Fruit fly (Drosophila melanogaster) whole organism, embryonic: ENCODE measurements around the gene CG17127.

Experiments used
- Antp ChIP-seq: fragments of 200-800 bp; sonication (Bioruptor generic); optimal IDR thresholded peaks from 3 replicates; lab custom pipeline; 2016; ENCODE audit warnings: missing biosample characterization, missing genetic modification characterization
- CG10979 ChIP-seq: fragments of 200-800 bp; sonication (Bioruptor generic); optimal IDR thresholded peaks from 2 replicates; lab custom pipeline; 2018; ENCODE audit warnings: missing biosample characterization, mild to moderate bottlenecking, missing genetic modification characterization, moderate library complexity
- CG11504 ChIP-seq: fragments of 200-800 bp; sonication (Bioruptor generic); optimal IDR thresholded peaks from 3 replicates; lab custom pipeline; 2019; ENCODE audit warnings: missing biosample characterization, mild to moderate bottlenecking, missing genetic modification characterization, moderate library complexity
- CG11696 ChIP-seq: fragments of 200-800 bp; sonication (Bioruptor generic); IDR thresholded peaks from 2 replicates; pipeline ENCODE4 v1.3.6; 2022; ENCODE audit warnings: missing biosample characterization, missing genetic modification characterization
- CG14441 ChIP-seq: fragments of 200-800 bp; sonication (Bioruptor generic); IDR thresholded peaks from 2 replicates; pipeline ENCODE4 v1.3.6; 2022; ENCODE audit warnings: missing biosample characterization, missing genetic modification characterization
- CG14860 ChIP-seq: fragments of 200-800 bp; sonication (Bioruptor generic); IDR thresholded peaks from 3 replicates; pipeline ENCODE4 v1.3.6; 2022; ENCODE audit warnings: missing biosample characterization, missing genetic modification characterization; ENCODE audit not compliant: partially characterized antibody
- CG14965 ChIP-seq: fragments of 200-800 bp; sonication (Bioruptor generic); optimal IDR thresholded peaks from 2 replicates; lab custom pipeline; 2016; ENCODE audit warnings: missing biosample characterization, missing genetic modification characterization, borderline replicate concordance
- CG2875 ChIP-seq: fragments of 200-800 bp; sonication (Bioruptor generic); optimal IDR thresholded peaks from 2 replicates; lab custom pipeline; 2017; ENCODE audit warnings: missing biosample characterization, mild to moderate bottlenecking, missing genetic modification characterization, missing genetic modification reagents
- CG32772 ChIP-seq: fragments of 200-800 bp; sonication (Bioruptor generic); IDR thresholded peaks from 2 replicates; pipeline ENCODE4 v1.3.6; 2022; ENCODE audit warnings: missing biosample characterization, missing genetic modification characterization
- CG33213 ChIP-seq: fragments of 200-800 bp; sonication (Bioruptor generic); optimal IDR thresholded peaks from 3 replicates; lab custom pipeline; 2016; ENCODE audit warnings: missing biosample characterization, missing genetic modification characterization
- CG3995 ChIP-seq: fragments of 200-800 bp; sonication (Bioruptor generic); optimal IDR thresholded peaks from 3 replicates; lab custom pipeline; 2016; ENCODE audit warnings: missing biosample characterization, missing genetic modification characterization
- CG4360 ChIP-seq: fragments of 200-800 bp; sonication (Bioruptor generic); IDR thresholded peaks from 2 replicates; pipeline ENCODE4 v1.3.6; 2022; ENCODE audit warnings: missing biosample characterization, missing genetic modification characterization
- CG43689 ChIP-seq: fragments of 200-800 bp; sonication (Bioruptor generic); IDR thresholded peaks from 2 replicates; pipeline ENCODE4 v1.3.6; 2022; ENCODE audit warnings: missing biosample characterization, missing genetic modification characterization
- CG4730 ChIP-seq: fragments of 200-800 bp; sonication (Bioruptor generic); IDR thresholded peaks from 2 replicates; pipeline ENCODE4 v1.3.6; 2022; ENCODE audit warnings: missing biosample characterization, missing genetic modification characterization
- CG5245 ChIP-seq: fragments of 200-800 bp; sonication (Bioruptor generic); optimal IDR thresholded peaks from 3 replicates; lab custom pipeline; 2016; ENCODE audit warnings: missing biosample characterization, missing genetic modification characterization
- CG6689 ChIP-seq: fragments of 200-800 bp; sonication (Bioruptor generic); IDR thresholded peaks from 2 replicates; pipeline ENCODE4 v1.3.6; 2022; ENCODE audit warnings: missing biosample characterization, missing genetic modification characterization
- CG6813 ChIP-seq: fragments of 200-800 bp; sonication (Bioruptor generic); optimal IDR thresholded peaks from 2 replicates; lab custom pipeline; 2017; ENCODE audit warnings: missing biosample characterization, missing genetic modification characterization, mild to moderate bottlenecking, moderate library complexity, missing genetic modification reagents
- CG7556 ChIP-seq: fragments of 200-800 bp; sonication (Bioruptor generic); optimal IDR thresholded peaks from 2 replicates; lab custom pipeline; 2017; ENCODE audit warnings: missing biosample characterization, mild to moderate bottlenecking, missing genetic modification characterization
- CG7963 ChIP-seq: fragments of 200-800 bp; sonication (Bioruptor generic); IDR thresholded peaks from 3 replicates; pipeline ENCODE4 v1.3.6; 2022; ENCODE audit warnings: missing biosample characterization, missing genetic modification characterization; ENCODE audit not compliant: partially characterized antibody
- CkIIα-i1 ChIP-seq: fragments of 200-800 bp; sonication (Bioruptor generic); IDR thresholded peaks from 2 replicates; pipeline ENCODE4 v1.3.6; 2022; ENCODE audit warnings: missing biosample characterization, missing genetic modification characterization
- D19A ChIP-seq: fragments of 200-800 bp; optimal IDR thresholded peaks from 3 replicates; lab custom pipeline; 2019; ENCODE audit warnings: missing biosample characterization, mild to moderate bottlenecking, missing genetic modification characterization, moderate library complexity
- Dfd ChIP-seq, 2 experiments: fragments of >200 bp; optimal IDR thresholded peaks; 2 replicates each; lab custom pipeline; 2017; ENCODE audit warnings: missing biosample characterization in 2 of 2, missing genetic modification characterization in 2 of 2
- Dip3 ChIP-seq: fragments of 200-800 bp; sonication (Bioruptor generic); optimal IDR thresholded peaks from 3 replicates; lab custom pipeline; 2016; ENCODE audit warnings: missing biosample characterization, missing genetic modification characterization
- Dll ChIP-seq: fragments of 200-800 bp; sonication (Bioruptor generic); IDR thresholded peaks from 4 replicates; pipeline ENCODE4 v1.3.6; 2022; ENCODE audit warnings: missing biosample characterization, missing genetic modification characterization; ENCODE audit not compliant: partially characterized antibody
- Doc2 ChIP-seq: fragments of 200-800 bp; sonication (Bioruptor generic); IDR thresholded peaks from 2 replicates; pipeline ENCODE4 v1.3.6; 2022; ENCODE audit warnings: missing biosample characterization, missing genetic modification characterization
- E2f2 ChIP-seq: fragments of 200-800 bp; sonication (Bioruptor generic); IDR thresholded peaks from 2 replicates; pipeline ENCODE4 v1.3.6; 2022; ENCODE audit warnings: missing biosample characterization, missing genetic modification characterization
- Eip74EF ChIP-seq, 2 experiments: fragments of 200-800 bp in 1 of 2; fragments of >200 bp in 1 of 2; sonication (Bioruptor generic) in 1 of 2; optimal IDR thresholded peaks; 2 replicates each; lab custom pipeline; 2017 to 2019; ENCODE audit warnings: missing biosample characterization in 2 of 2, missing genetic modification characterization in 2 of 2, mild to moderate bottlenecking in 1 of 2, moderate library complexity in 1 of 2
- Fer2 ChIP-seq: fragments of 200-800 bp; sonication (Bioruptor generic); optimal IDR thresholded peaks from 2 replicates; lab custom pipeline; 2018; ENCODE audit warnings: missing biosample characterization, mild to moderate bottlenecking, missing genetic modification characterization, moderate library complexity
- MBD-R2 ChIP-seq: fragments of 200-800 bp; sonication (Bioruptor generic); IDR thresholded peaks from 2 replicates; pipeline ENCODE4 v1.3.6; 2022; ENCODE audit warnings: missing biosample characterization, missing genetic modification characterization
- Max ChIP-seq: fragments of 200-800 bp; sonication (Bioruptor generic); optimal IDR thresholded peaks from 2 replicates; lab custom pipeline; 2016; ENCODE audit warnings: missing biosample characterization, mild to moderate bottlenecking, missing genetic modification characterization
- NC2β ChIP-seq: fragments of 200-800 bp; sonication (Bioruptor generic); optimal IDR thresholded peaks from 2 replicates; lab custom pipeline; 2016; ENCODE audit warnings: missing biosample characterization, missing genetic modification characterization
- Oli ChIP-seq: fragments of 200-800 bp; sonication (Bioruptor generic); optimal IDR thresholded peaks from 2 replicates; lab custom pipeline; 2018; ENCODE audit warnings: missing biosample characterization, mild to moderate bottlenecking, missing genetic modification characterization, moderate library complexity
- Sin3A ChIP-seq: fragments of >200 bp; optimal IDR thresholded peaks from 2 replicates; lab custom pipeline; 2018
- amos ChIP-seq: fragments of 200-800 bp; sonication (Bioruptor generic); IDR thresholded peaks from 2 replicates; pipeline ENCODE4 v1.3.6; 2022; ENCODE audit warnings: missing biosample characterization, missing genetic modification characterization; ENCODE audit not compliant: partially characterized antibody
- bab2 ChIP-seq: fragments of 200-800 bp; sonication (Bioruptor generic); optimal IDR thresholded peaks from 2 replicates; lab custom pipeline; 2016; ENCODE audit warnings: missing biosample characterization, missing genetic modification characterization
- bbx ChIP-seq: fragments of 200-800 bp; sonication (Bioruptor generic); IDR thresholded peaks from 2 replicates; pipeline ENCODE4 v1.3.6; 2022; ENCODE audit warnings: missing biosample characterization, missing genetic modification characterization; ENCODE audit not compliant: partially characterized antibody
- btn ChIP-seq: fragments of 200-800 bp; sonication (Bioruptor generic); optimal IDR thresholded peaks from 2 replicates; lab custom pipeline; 2016; ENCODE audit warnings: missing biosample characterization, missing genetic modification characterization
- cad ChIP-seq: fragments of >200 bp; optimal IDR thresholded peaks from 2 replicates; lab custom pipeline; 2017; ENCODE audit warnings: missing biosample characterization, missing genetic modification characterization
- chn ChIP-seq: fragments of 200-800 bp; sonication (Bioruptor generic); optimal IDR thresholded peaks from 2 replicates; lab custom pipeline; 2016; ENCODE audit warnings: missing biosample characterization, missing genetic modification characterization
- dm ChIP-seq: fragments of 200-800 bp; sonication (Bioruptor generic); optimal IDR thresholded peaks from 3 replicates; lab custom pipeline; 2016; ENCODE audit warnings: missing biosample characterization, missing genetic modification characterization
- fd96Cb ChIP-seq: fragments of 200-800 bp; sonication (Bioruptor generic); optimal IDR thresholded peaks from 2 replicates; lab custom pipeline; 2018; ENCODE audit warnings: missing biosample characterization, mild to moderate bottlenecking, missing genetic modification characterization, moderate library complexity
- ftz-f1 ChIP-seq: fragments of 200-800 bp; sonication (Bioruptor generic); optimal IDR thresholded peaks from 2 replicates; lab custom pipeline; 2016; ENCODE audit warnings: missing biosample characterization, missing genetic modification characterization
- jigr1 ChIP-seq: fragments of 200-800 bp; sonication (Bioruptor generic); IDR thresholded peaks from 3 replicates; pipeline ENCODE4 v1.3.6; 2022; ENCODE audit warnings: missing biosample characterization, missing genetic modification characterization
- jing ChIP-seq: fragments of 200-800 bp; sonication (Bioruptor generic); optimal IDR thresholded peaks from 2 replicates; lab custom pipeline; 2018; ENCODE audit warnings: missing biosample characterization, mild to moderate bottlenecking, missing genetic modification characterization
- kah ChIP-seq: fragments of 200-800 bp; sonication (Bioruptor generic); optimal IDR thresholded peaks from 2 replicates; lab custom pipeline; 2018; ENCODE audit warnings: missing biosample characterization, mild to moderate bottlenecking, missing genetic modification characterization
- ken ChIP-seq: fragments of 200-800 bp; sonication (Bioruptor generic); IDR thresholded peaks from 3 replicates; pipeline ENCODE4 v1.3.6; 2022; ENCODE audit warnings: missing biosample characterization, missing genetic modification characterization
- lov ChIP-seq, 2 experiments: fragments of 200-800 bp in 1 of 2; fragments of >200 bp in 1 of 2; sonication (Bioruptor generic) in 1 of 2; IDR thresholded peaks in 1 of 2; optimal IDR thresholded peaks in 1 of 2; 2 replicates in 1 of 2; 3 replicates in 1 of 2; pipeline versions ENCODE4 v1.3.6 to Lab custom; 2017 to 2022; ENCODE audit warnings: missing biosample characterization in 1 of 2, missing genetic modification characterization in 1 of 2
- pita ChIP-seq: fragments of 200-800 bp; sonication (Bioruptor generic); optimal IDR thresholded peaks from 2 replicates; lab custom pipeline; 2017; ENCODE audit warnings: missing biosample characterization, mild to moderate bottlenecking, missing genetic modification characterization
- ro ChIP-seq: fragments of 200-800 bp; sonication (Bioruptor generic); IDR thresholded peaks from 2 replicates; pipeline ENCODE4 v1.3.6; 2022; ENCODE audit warnings: missing biosample characterization, missing genetic modification characterization
- ttk ChIP-seq: fragments of 200-800 bp; sonication (Bioruptor generic); IDR thresholded peaks from 2 replicates; pipeline ENCODE4 v2.1.2; 2022; ENCODE audit warnings: missing biosample characterization, missing genetic modification characterization
- unpg ChIP-seq: fragments of 200-800 bp; sonication (Bioruptor generic); optimal IDR thresholded peaks from 3 replicates; lab custom pipeline; 2018; ENCODE audit warnings: missing biosample characterization, mild to moderate bottlenecking, missing genetic modification characterization, moderate library complexity

Gene CG17127

DNA sequence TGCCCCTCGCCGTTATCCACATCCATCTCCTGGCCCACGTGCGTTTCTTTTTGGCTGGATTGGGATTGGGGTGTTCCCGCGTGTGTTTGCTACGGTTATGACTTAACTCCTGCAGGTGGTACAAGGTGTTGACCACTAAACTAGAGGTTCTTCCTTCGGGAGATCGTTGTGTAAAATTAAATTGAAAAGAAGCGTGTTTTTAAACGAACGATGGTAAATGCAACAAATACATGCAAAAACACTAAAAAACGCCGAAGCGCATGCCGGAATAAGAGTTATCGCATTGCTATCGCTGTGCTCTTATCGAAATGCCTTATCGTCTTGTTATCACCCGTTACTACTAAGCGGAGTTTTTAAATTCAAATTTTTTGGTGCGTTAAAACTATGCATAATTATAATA, 960 bp upstream of the CG17127 start, which contains the start of gene CG6724 (continued):
- TF ChIP-seq CG4730 (GFP tag; lab: Robert Waterston, UW), result no peak
- no peak for TF ChIP-seq D19A (tag; lab: Kevin White, UChicago)
- TF ChIP-seq CG10979, result no peak
- no peak for TF ChIP-seq Eip74EF (GFP tag; optimal IDR thresholded peaks at IDR 0.05; lab: Kevin White, UChicago)
- TF ChIP-seq fd96Cb (tag; lab: Kevin White, UChicago), result no peak
- TF ChIP-seq CG14860 (GFP tag; lab: Robert Waterston, UW), result peak; percentile 45
- peak; percentile 69; the same call in 1 of the 2 replicates for TF ChIP-seq MBD-R2 (GFP tag; lab: Robert Waterston, UW)
- TF ChIP-seq kah (GFP tag; lab: Kevin White, UChicago), result no peak
- TF ChIP-seq CG4360 (GFP tag; lab: Robert Waterston, UW), result no peak
- no peak for TF ChIP-seq ro (GFP tag; lab: Robert Waterston, UW)
- no peak for TF ChIP-seq ken (GFP tag; lab: Robert Waterston, UW)
- no peak for TF ChIP-seq jigr1 (GFP tag; lab: Robert Waterston, UW)
- peak; percentile 90 for TF ChIP-seq dm (GFP tag; lab: Kevin White, UChicago)
- TF ChIP-seq btn (GFP tag; lab: Kevin White, UChicago), result no peak
- TF ChIP-seq Dll (GFP tag; lab: Robert Waterston, UW), result peak; percentile 69; the same call in 3 of the 4 replicates
- TF ChIP-seq Dip3, result no peak
- no peak for TF ChIP-seq pita (GFP tag; lab: Kevin White, UChicago)
- TF ChIP-seq cad, result no peak
- TF ChIP-seq ttk (GFP tag; lab: Robert Waterston, UW), result no peak
- TF ChIP-seq chn (GFP tag; lab: Kevin White, UChicago), result no peak
- TF ChIP-seq NC2β (GFP tag; lab: Kevin White, UChicago), result no peak
- TF ChIP-seq CG2875 (GFP tag; lab: Kevin White, UChicago), result no peak
- no peak for TF ChIP-seq CG7556 (GFP tag; lab: Kevin White, UChicago)
- TF ChIP-seq CkIIα-i1 (GFP tag; lab: Robert Waterston, UW), result no peak
- TF ChIP-seq CG6689 (GFP tag; lab: Robert Waterston, UW), result no peak
- no peak for TF ChIP-seq CG14441 (GFP tag; lab: Robert Waterston, UW)
- no peak for TF ChIP-seq Oli (tag; lab: Kevin White, UChicago)
- no peak for TF ChIP-seq CG11504 (tag; lab: Kevin White, UChicago)
- TF ChIP-seq amos (GFP tag; lab: Robert Waterston, UW), result peak; percentile 71
- no peak for TF ChIP-seq CG14965 (GFP tag; lab: Kevin White, UChicago)
- peak; percentile 46 for TF ChIP-seq Sin3A (lab: Kevin White, UChicago)
- no peak for TF ChIP-seq CG33213
- peak; percentile 61; the same call in 2 of the 3 replicates for TF ChIP-seq CG7963 (GFP tag; lab: Robert Waterston, UW)
- no peak for TF ChIP-seq ftz-f1 (GFP tag; lab: Kevin White, UChicago)
- TF ChIP-seq jing (GFP tag; lab: Kevin White, UChicago), result no peak
- no peak for TF ChIP-seq Fer2 (tag; lab: Kevin White, UChicago)
- TF ChIP-seq CG32772 (GFP tag; lab: Robert Waterston, UW), result no peak
- TF ChIP-seq Antp (GFP tag; lab: Kevin White, UChicago), result no peak
- no peak for TF ChIP-seq CG5245 (GFP tag; lab: Kevin White, UChicago)
- TF ChIP-seq CG43689 (GFP tag; lab: Robert Waterston, UW), result no peak
- TF ChIP-seq CG6813, result no peak
- TF ChIP-seq E2f2 (GFP tag; lab: Robert Waterston, UW), result peak; percentile 90
- no peak for TF ChIP-seq Doc2
- no peak for TF ChIP-seq bab2 (GFP tag; lab: Kevin White, UChicago)
- no peak for TF ChIP-seq unpg (GFP tag; lab: Kevin White, UChicago)
- TF ChIP-seq lov (optimal IDR thresholded peaks at IDR 0.05; lab: Kevin White, UChicago), result no peak
- no peak for TF ChIP-seq lov (GFP tag; IDR thresholded peaks at IDR 0.05; lab: Robert Waterston, UW)
- no peak for TF ChIP-seq CG11696 (GFP tag; lab: Robert Waterston, UW)
- TF ChIP-seq Max (GFP tag; lab: Kevin White, UChicago), result peak; percentile 25
- no peak for TF ChIP-seq CG3995 (GFP tag; lab: Kevin White, UChicago)
- TF ChIP-seq Dfd (GFP tag; optimal IDR thresholded peaks at IDR 0.05; lab: Kevin White, UChicago), result no peak
- peak; percentile 88 for TF ChIP-seq bbx (GFP tag; lab: Robert Waterston, UW)
